Fruit fly (Drosophila melanogaster): ENCODE data around the gene DNAlig4.

DNAlig4 gene

DNA sequence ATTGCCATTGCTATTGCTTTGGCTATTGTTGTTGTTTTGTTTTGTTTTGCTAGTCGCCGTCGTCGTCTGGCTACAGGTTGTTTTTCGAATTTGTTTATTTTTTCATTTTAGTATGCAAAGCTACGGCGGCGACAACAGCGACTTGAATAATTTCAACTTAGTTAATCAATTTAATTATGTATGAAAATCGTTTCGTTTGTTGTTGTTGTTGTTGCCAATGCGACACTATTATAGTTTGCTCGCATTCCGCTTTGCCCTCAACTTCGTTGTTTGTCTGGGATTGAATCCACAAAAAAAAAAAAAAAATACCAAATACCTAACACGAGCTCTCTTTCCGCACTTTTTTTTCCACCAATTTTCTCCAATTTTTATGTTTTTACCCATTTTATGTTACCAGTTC, 39.8 kb downstream of the DNAlig4 start:
- no peak for TF ChIP-seq CTCF (optimal IDR thresholded peaks at IDR 0.05)
- TF ChIP-seq CG8478 (optimal IDR thresholded peaks at IDR 0.05): no peak

DNA sequence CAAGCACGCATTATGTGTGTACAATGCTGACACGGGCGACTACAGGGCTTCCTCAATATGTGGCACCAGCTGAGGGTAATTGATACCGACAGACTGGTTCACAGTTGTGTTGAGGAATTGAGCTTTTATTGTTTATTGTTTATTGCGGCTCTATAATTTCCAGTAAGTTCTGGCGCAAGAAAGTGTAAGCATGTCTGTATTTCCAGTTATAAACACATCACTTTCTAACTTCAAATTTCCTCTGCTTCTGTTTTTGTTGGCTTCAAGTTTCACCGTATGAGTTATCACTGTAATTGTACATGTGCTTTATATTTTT, 41.1 kb downstream of the DNAlig4 start:
- no peak for TF ChIP-seq CG8478 (optimal IDR thresholded peaks at IDR 0.05)
- TF ChIP-seq CTCF (optimal IDR thresholded peaks at IDR 0.05): no peak

DNA sequence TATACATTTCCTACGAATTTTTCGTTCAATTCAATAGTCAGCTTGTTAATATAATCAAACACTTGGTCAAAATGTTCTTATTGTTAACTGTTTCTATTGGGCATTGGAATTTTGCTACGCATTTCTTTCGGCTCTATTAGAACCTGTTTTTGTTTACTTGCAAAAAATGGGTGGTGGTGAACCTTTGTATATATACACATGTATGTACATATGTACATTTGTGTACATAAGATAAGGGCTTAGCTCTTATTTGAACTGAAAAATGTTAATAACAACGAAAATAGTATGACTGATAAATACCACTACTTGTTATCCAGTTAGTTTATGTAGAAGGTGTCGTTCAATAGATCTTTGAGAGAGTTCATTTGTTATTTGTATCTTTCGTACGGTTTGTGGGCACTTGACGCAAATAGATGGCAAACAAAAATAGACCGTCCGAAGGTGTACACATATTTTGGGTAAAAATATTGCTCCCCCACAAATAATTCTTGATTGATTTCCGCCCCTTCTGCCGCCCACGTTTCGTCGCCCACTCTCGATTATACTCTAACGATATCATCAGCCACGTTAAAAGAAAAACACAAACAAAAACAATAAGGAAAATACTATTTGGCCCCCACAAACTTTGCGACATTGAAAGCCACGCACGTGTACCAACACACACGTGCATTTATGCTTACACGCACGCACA, 41.6 kb downstream of the DNAlig4 start:
- TF ChIP-seq CTCF (optimal IDR thresholded peaks at IDR 0.05) (no peak), CG8478 (optimal IDR thresholded peaks at IDR 0.05) (no peak)

DNA sequence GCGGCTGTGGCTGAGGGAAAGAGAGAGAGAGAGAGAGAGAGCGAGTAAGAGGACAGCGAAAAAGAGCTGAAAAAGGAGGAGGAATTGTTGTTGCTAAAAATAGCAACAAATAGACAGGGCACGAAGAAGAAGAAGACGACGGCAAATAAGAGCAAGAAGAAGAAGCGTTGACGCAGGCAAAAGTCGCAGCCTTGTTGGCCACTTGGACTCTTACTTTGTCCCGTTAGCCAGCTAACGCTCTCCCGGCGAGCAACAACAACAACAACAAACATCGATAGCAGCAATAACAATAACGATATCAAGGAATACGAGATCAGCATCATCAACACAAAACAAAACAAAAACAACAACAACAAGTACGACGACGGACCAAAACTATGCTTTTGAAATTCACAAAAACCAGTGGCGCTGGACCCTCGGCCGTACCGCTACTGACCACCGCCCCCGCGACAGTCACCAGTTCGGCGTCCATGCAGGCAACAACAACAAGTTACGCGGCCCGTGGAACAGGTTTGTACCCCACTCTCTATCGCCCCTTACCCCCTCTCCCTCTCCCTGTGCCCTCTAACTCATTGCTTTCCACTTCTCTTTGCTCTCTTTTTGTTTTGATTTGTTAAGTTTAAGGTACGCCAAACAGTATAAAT, 42.4 kb downstream of the DNAlig4 start:
- no peak for TF ChIP-seq CTCF (optimal IDR thresholded peaks at IDR 0.05)

- no peak for TF ChIP-seq CG8478 (optimal IDR thresholded peaks at IDR 0.05)
- TF ChIP-seq CTCF (optimal IDR thresholded peaks at IDR 0.05): peak in 1 of 2 experiments; percentile 22
Observed at dm6 chrX:13624334-13625079, 43.1 kb downstream of the DNAlig4 start, which contains the start of the genes CG2691 and NFAT. TSS of gene CG2691 (minus strand) at chrX:13624408. TSS of gene NFAT (plus strand) at chrX:13624745.

dm6 chrX:13616417-13617050, 51.1 kb downstream of the DNAlig4 start, which contains the start of the genes tth and Tango2:
TSS of gene tth (minus strand) at chrX:13616586.
TSS of gene Tango2 (plus strand) at chrX:13616989.
- TF ChIP-seq CTCF (optimal IDR thresholded peaks at IDR 0.05) (no peak), CG8478 (optimal IDR thresholded peaks at IDR 0.05) (no peak)

- TF ChIP-seq CG8478 (optimal IDR thresholded peaks at IDR 0.05) (no peak), CTCF (optimal IDR thresholded peaks at IDR 0.05) (no peak)
Observed at dm6 chrX:13615992-13616391, 51.6 kb downstream of the DNAlig4 start.
